Fruit fly (Drosophila melanogaster) S2 (cell line): ENCODE results near the gene Unr.

Experiments
- CG8478 ChIP-seq: fragments of >200 bp; optimal IDR thresholded peaks from 2 replicates; lab custom pipeline; 2018
- CTCF ChIP-seq, 2 experiments: fragments of >200 bp; optimal IDR thresholded peaks; 2 replicates each; lab custom pipeline; 2018

DNA sequence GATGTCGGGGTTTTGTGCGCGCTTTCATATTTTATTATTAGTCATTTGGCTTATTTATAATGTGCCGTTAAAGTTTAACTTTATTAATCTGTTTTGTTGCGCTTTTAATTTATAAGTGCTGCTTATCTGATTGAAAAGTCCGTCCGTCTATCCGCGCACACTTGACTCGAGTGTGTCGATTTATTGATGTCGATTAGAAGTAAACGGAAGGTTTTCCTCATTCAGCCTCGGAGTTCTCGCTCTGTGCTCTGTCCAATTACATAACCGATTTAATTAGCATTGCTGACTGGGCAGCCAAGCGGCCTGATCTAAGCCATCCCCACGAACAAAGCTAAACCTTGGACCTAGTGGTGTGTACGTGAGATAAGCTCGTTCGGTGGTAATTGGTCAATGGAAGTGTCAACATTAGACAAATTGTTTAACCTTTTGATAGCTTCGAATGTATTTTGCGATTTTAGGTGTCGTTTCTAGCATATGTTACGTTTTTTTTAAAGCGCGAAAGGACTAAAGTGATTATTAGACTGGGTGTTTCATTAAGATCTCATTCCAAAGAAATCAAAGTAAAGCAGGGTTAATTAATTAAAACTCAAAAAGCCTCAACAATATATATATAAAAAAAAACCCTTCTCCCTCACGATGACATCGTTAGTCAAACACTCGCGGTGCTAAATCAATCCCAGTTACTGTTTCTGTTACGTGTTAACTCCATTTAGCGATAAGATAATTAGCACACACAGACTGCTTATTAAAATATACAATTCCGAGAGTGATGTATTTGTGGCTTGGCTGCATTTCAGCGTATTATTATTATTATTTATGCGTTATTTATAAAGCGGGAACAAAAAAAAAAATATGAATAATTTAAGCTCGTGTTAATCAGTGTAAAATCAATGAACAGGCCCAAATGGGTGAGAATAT, 11.5 kb upstream of the Unr start:
- TF ChIP-seq CTCF (optimal IDR thresholded peaks at IDR 0.05; lab: Kevin White, UChicago) (no peak), CG8478 (lab: Kevin White, UChicago) (no peak)
